Worm (Caenorhabditis elegans) whole organism, midembryonic: ENCODE data around the gene F47B7.4.

Experiments used
- T22C8.4 ChIP-seq: fragments of 200-800 bp; sonication (Bioruptor generic); IDR thresholded peaks from 2 replicates; pipeline ENCODE4 v1.3.6; 2022; ENCODE audit warnings: missing genetic modification characterization, missing compliant biosample characterization
- cog-1 ChIP-seq: sonication (generic microtip); optimal IDR thresholded peaks from 2 replicates; lab custom pipeline; 2016; ENCODE audit warnings: missing genetic modification characterization, missing compliant biosample characterization
- flt-1 ChIP-seq: fragments of 200-800 bp; sonication (Bioruptor generic); IDR thresholded peaks from 2 replicates; pipeline ENCODE4 v1.3.6; 2022; ENCODE audit warnings: missing genetic modification characterization, missing compliant biosample characterization
- klf-2 ChIP-seq: fragments of 200-800 bp; sonication (Bioruptor generic); conservative IDR thresholded peaks from 2 replicates; pipeline ENCODE4 v1.3.6; 2022; ENCODE audit warnings: missing genetic modification reagents, missing genetic modification characterization, missing compliant biosample characterization
- med-1 ChIP-seq: sonication (generic microtip); optimal IDR thresholded peaks from 2 replicates; lab custom pipeline; 2017; ENCODE audit warnings: missing genetic modification characterization, mild to moderate bottlenecking, missing compliant biosample characterization, antibody characterized with exemption, missing genetic modification reagents; ENCODE audit not compliant: insufficient read depth
- ref-1 ChIP-seq: fragments of 200-800 bp; sonication (Bioruptor generic); conservative IDR thresholded peaks from 2 replicates; pipeline ENCODE4 v1.3.6; 2022; ENCODE audit warnings: missing genetic modification reagents, missing genetic modification characterization, missing compliant biosample characterization
- tab-1 ChIP-seq: fragments of 200-800 bp; sonication (Bioruptor generic); IDR thresholded peaks from 2 replicates; pipeline ENCODE4 v1.3.6; 2022; ENCODE audit warnings: missing genetic modification characterization, missing compliant biosample characterization
- ztf-23 ChIP-seq: fragments of 200-800 bp; sonication (Bioruptor generic); IDR thresholded peaks from 2 replicates; pipeline ENCODE4 v1.3.6; 2022; ENCODE audit warnings: missing genetic modification reagents, missing genetic modification characterization, missing compliant biosample characterization
- ztf-29 ChIP-seq: fragments of 200-800 bp; sonication (Bioruptor generic); IDR thresholded peaks from 2 replicates; pipeline ENCODE4 v1.3.6; 2022; ENCODE audit warnings: missing genetic modification reagents, missing genetic modification characterization, missing compliant biosample characterization

F47B7.4 gene

ce11 chrX:3715835-3716234, 50.6 kb downstream of the F47B7.4 start:
- no peak for TF ChIP-seq ref-1 (GFP tag; lab: Robert Waterston, UW)
- no peak for TF ChIP-seq tab-1 (GFP tag; lab: Robert Waterston, UW)
- no peak for TF ChIP-seq med-1 (GFP tag; lab: Kevin White, UChicago)
- no peak for TF ChIP-seq ztf-29 (GFP tag; lab: Robert Waterston, UW)
- TF ChIP-seq klf-2 (GFP tag; lab: Robert Waterston, UW), result no peak
- TF ChIP-seq T22C8.4, result no peak
- no peak for TF ChIP-seq flt-1 (GFP tag; lab: Robert Waterston, UW)
- no peak for TF ChIP-seq cog-1 (tag; lab: Kevin White, UChicago)
- TF ChIP-seq ztf-23, result no peak
